ENCODE assay signal across 3 fruit fly cellular contexts in genomic region chrX:15175171-15175883, dm6.
A peak's percentile ranks its signal among the peaks of the same experiment; 100 is the strongest.
TF ChIP-seq lines count a peak whose summit lies in the region.

Gene CG43737, plus strand, starts transcription at chrX:15175441.

- TF ChIP-seq CTCF in whole organism, embryonic (GFP tag; optimal IDR thresholded peaks at IDR 0.05; lab: Kevin White, UChicago) = peak; percentile 73

TF ChIP-seq in whole organism, embryonic, 481 proteins besides CTCF, POLR2A, EP300 and RAD21 (continues in another document):
- no peak for TF ChIP-seq pan (optimal IDR thresholded peaks at IDR 0.05; lab: Kevin White, UChicago)
- no peak for TF ChIP-seq pan (GFP tag; optimal IDR thresholded peaks at IDR 0.05 in 1 of 2, IDR thresholded peaks at IDR 0.05 in 1 of 2)
- no peak for TF ChIP-seq CG8478 (optimal IDR thresholded peaks at IDR 0.05; lab: Kevin White, UChicago)
- TF ChIP-seq stwl (tag; optimal IDR thresholded peaks at IDR 0.05; lab: Kevin White, UChicago) = peak; percentile 64
- TF ChIP-seq nom (GFP tag; optimal IDR thresholded peaks at IDR 0.05; lab: Kevin White, UChicago) = no peak
- peak; percentile 98 for TF ChIP-seq CG8359 (GFP tag; optimal IDR thresholded peaks at IDR 0.05; lab: Kevin White, UChicago; ENCODE audit: borderline replicate concordance)
- TF ChIP-seq Pdp1 (GFP tag; optimal IDR thresholded peaks at IDR 0.05; lab: Kevin White, UChicago) = no peak
- TF ChIP-seq CG4820 (GFP tag; optimal IDR thresholded peaks at IDR 0.05; lab: Kevin White, UChicago) = no peak
- no peak for TF ChIP-seq CG9932 (GFP tag; IDR thresholded peaks at IDR 0.05; lab: Robert Waterston, UW)
- no peak for TF ChIP-seq Meics (GFP tag; optimal IDR thresholded peaks at IDR 0.05; lab: Kevin White, UChicago)
- TF ChIP-seq CG10267 (tag; optimal IDR thresholded peaks at IDR 0.05; lab: Kevin White, UChicago) = peak; percentile 20
- no peak for TF ChIP-seq Doc2 (GFP tag; IDR thresholded peaks at IDR 0.05; lab: Robert Waterston, UW)
- no peak for TF ChIP-seq CG4424 (GFP tag; optimal IDR thresholded peaks at IDR 0.05; lab: Kevin White, UChicago)
- TF ChIP-seq CG9727 (GFP tag; optimal IDR thresholded peaks at IDR 0.05; lab: Kevin White, UChicago) = no peak
- TF ChIP-seq Dad (GFP tag; optimal IDR thresholded peaks at IDR 0.05; lab: Kevin White, UChicago) = no peak
- TF ChIP-seq twi (tag; optimal IDR thresholded peaks at IDR 0.05; lab: Kevin White, UChicago) = no peak
- peak; percentile 97 for TF ChIP-seq Deaf1 (tag; optimal IDR thresholded peaks at IDR 0.05; lab: Kevin White, UChicago)
- TF ChIP-seq CG10321 (GFP tag; IDR thresholded peaks at IDR 0.05; lab: Robert Waterston, UW) = no peak
- no peak for TF ChIP-seq CG8924 (tag; optimal IDR thresholded peaks at IDR 0.05; lab: Kevin White, UChicago)
- TF ChIP-seq Jarid2 (GFP tag; optimal IDR thresholded peaks at IDR 0.05; lab: Kevin White, UChicago) = peak; percentile 7
- no peak for TF ChIP-seq CG1603 (tag; optimal IDR thresholded peaks at IDR 0.05; lab: Kevin White, UChicago)
- TF ChIP-seq CG13894 (tag; optimal IDR thresholded peaks at IDR 0.05; lab: Kevin White, UChicago) = peak; percentile 31
- TF ChIP-seq CG3163 (GFP tag; optimal IDR thresholded peaks at IDR 0.05; lab: Kevin White, UChicago) = no peak
- TF ChIP-seq toy (GFP tag; IDR thresholded peaks at IDR 0.05; lab: Robert Waterston, UW) = no peak
- TF ChIP-seq sr (GFP tag; IDR thresholded peaks at IDR 0.05; lab: Robert Waterston, UW) = no peak
- no peak for TF ChIP-seq wor (GFP tag; IDR thresholded peaks at IDR 0.05; lab: Robert Waterston, UW)
- TF ChIP-seq abd-A (tag; optimal IDR thresholded peaks at IDR 0.05; lab: Kevin White, UChicago) = peak; percentile 50
- TF ChIP-seq HLH4C (GFP tag; IDR thresholded peaks at IDR 0.05; lab: Robert Waterston, UW; ENCODE audit: partially characterized antibody) = 0 out of 3 replicates have a peak, but pooled peaks have one; percentile 9
- TF ChIP-seq dysf (GFP tag; IDR thresholded peaks at IDR 0.05; lab: Robert Waterston, UW) = no peak
- no peak for TF ChIP-seq pb (GFP tag; optimal IDR thresholded peaks at IDR 0.05; lab: Kevin White, UChicago)
- TF ChIP-seq lbe (GFP tag; optimal IDR thresholded peaks at IDR 0.05; lab: Kevin White, UChicago) = no peak

TF ChIP-seq in whole organism, prepupa, 60 proteins besides CTCF, POLR2A, EP300 and RAD21:
- peak; percentile 16 for TF ChIP-seq Eip78C (GFP tag; lab: Kevin White, UChicago)
- TF ChIP-seq fd85E (GFP tag; optimal IDR thresholded peaks at IDR 0.05; lab: Kevin White, UChicago) = no peak

TF ChIP-seq in whole organism, pupa, 21 proteins besides CTCF, POLR2A, EP300 and RAD21:
- TF ChIP-seq CG13204 (GFP tag; optimal IDR thresholded peaks at IDR 0.05; lab: Kevin White, UChicago) (no peak), CG4496 (GFP tag; IDR thresholded peaks at IDR 0.05; lab: Robert Waterston, UW) (0 out of 3 replicates have a peak, but pooled peaks have one; percentile 27)
